Fruit fly (Drosophila melanogaster): Measurements from ENCODE around the gene CG9609.

The CG9609 gene

dm6 chrX:16799914-16800313, 13.1 kb upstream of the CG9609 start (continued):
- TF ChIP-seq CG6689 (GFP tag; IDR thresholded peaks at IDR 0.05) (0 out of 2 replicates have a peak, but pooled peaks have one; percentile 9), pnt (GFP tag; optimal IDR thresholded peaks at IDR 0.05) (no peak), tap (tag; optimal IDR thresholded peaks at IDR 0.05) (no peak), Stat92E (GFP tag; optimal IDR thresholded peaks at IDR 0.05) (no peak), Gsc (GFP tag; IDR thresholded peaks at IDR 0.05) (no peak), CG3995 (GFP tag; optimal IDR thresholded peaks at IDR 0.05) (peak; percentile 20), CG2712 (tag; optimal IDR thresholded peaks at IDR 0.05) (no peak), cwo (GFP tag; optimal IDR thresholded peaks at IDR 0.05) (no peak), Camta (GFP tag; optimal IDR thresholded peaks at IDR 0.05) (no peak), CG8765 (GFP tag; IDR thresholded peaks at IDR 0.05) (no peak), H2.0 (GFP tag; IDR thresholded peaks at IDR 0.05) (no peak), zen2 (GFP tag; IDR thresholded peaks at IDR 0.05; ENCODE audit: partially characterized antibody) (no peak), zf30C (GFP tag; optimal IDR thresholded peaks at IDR 0.05) (peak; percentile 57), CG17912 (GFP tag; optimal IDR thresholded peaks at IDR 0.05) (no peak), CG34224 (GFP tag; IDR thresholded peaks at IDR 0.05; ENCODE audit: partially characterized antibody) (no peak), ftz-f1 (GFP tag; optimal IDR thresholded peaks at IDR 0.05) (no peak), Six4 (GFP tag; optimal IDR thresholded peaks at IDR 0.05) (no peak), nmo (GFP tag; optimal IDR thresholded peaks at IDR 0.05) (no peak), pan (optimal IDR thresholded peaks at IDR 0.05) (no peak), pan (GFP tag; optimal IDR thresholded peaks at IDR 0.05 in 1 of 2, IDR thresholded peaks at IDR 0.05 in 1 of 2) (peak in 1 of 2 experiments; percentile 17), CG7963 (GFP tag; IDR thresholded peaks at IDR 0.05; ENCODE audit: partially characterized antibody) (no peak), Ets97D (GFP tag; optimal IDR thresholded peaks at IDR 0.05) (no peak), trh (GFP tag; optimal IDR thresholded peaks at IDR 0.05) (no peak), row (GFP tag; IDR thresholded peaks at IDR 0.05) (peak; percentile 28; the same call in 1 of the 3 replicates), gsb (GFP tag; IDR thresholded peaks at IDR 0.05) (no peak)

dm6 chrX:16798166-16798565, 11.4 kb upstream of the CG9609 start:
- TF ChIP-seq CrebB (tag; optimal IDR thresholded peaks at IDR 0.05) (no peak), CG11723 (GFP tag; optimal IDR thresholded peaks at IDR 0.05) (no peak), crol (GFP tag; IDR thresholded peaks at IDR 0.05) (peak; percentile 73), sr (GFP tag; IDR thresholded peaks at IDR 0.05) (peak; percentile 73), sens (GFP tag) (peak; percentile 14), CG1832 (GFP tag; optimal IDR thresholded peaks at IDR 0.05) (peak; percentile 81)

- TF ChIP-seq CG31365 (tag; optimal IDR thresholded peaks at IDR 0.05) (no peak), Drgx (GFP tag; IDR thresholded peaks at IDR 0.05) (no peak), Eip74EF (GFP tag; optimal IDR thresholded peaks at IDR 0.05) (peak in 1 of 2 experiments; percentile 18), ems (GFP tag; optimal IDR thresholded peaks at IDR 0.05) (no peak), pita (GFP tag; optimal IDR thresholded peaks at IDR 0.05) (no peak), CG17612 (GFP tag; IDR thresholded peaks at IDR 0.05) (no peak), sqz (GFP tag; optimal IDR thresholded peaks at IDR 0.05) (peak; percentile 41), CG10321 (GFP tag; IDR thresholded peaks at IDR 0.05) (peak; percentile 74), ci (GFP tag; IDR thresholded peaks at IDR 0.05) (no peak), CG16779 (GFP tag; IDR thresholded peaks at IDR 0.05) (no peak), dati (GFP tag; IDR thresholded peaks at IDR 0.05) (no peak), NC2β (GFP tag; optimal IDR thresholded peaks at IDR 0.05) (no peak), peb (GFP tag; IDR thresholded peaks at IDR 0.05) (no peak), CG18764 (GFP tag; optimal IDR thresholded peaks at IDR 0.05) (no peak), TFAM (GFP tag; optimal IDR thresholded peaks at IDR 0.05) (no peak), CG2129 (GFP tag; IDR thresholded peaks at IDR 0.05; ENCODE audit: partially characterized antibody) (no peak), CG11723 (GFP tag; optimal IDR thresholded peaks at IDR 0.05) (no peak), CG7786 (GFP tag; optimal IDR thresholded peaks at IDR 0.05) (no peak), CG7271 (tag; optimal IDR thresholded peaks at IDR 0.05) (no peak), CG13287 (GFP tag; IDR thresholded peaks at IDR 0.05; ENCODE audit: partially characterized antibody) (peak; percentile 9; the same call in 1 of the 2 replicates)
Measured at dm6 chrX:16793129-16793748, 6.4 kb upstream of the CG9609 start.
